Fruit fly (Drosophila melanogaster) whole organism, wandering third instar larva: ENCODE data around the gene dbo.

Experiments
- Hnf4 ChIP-seq: fragments of 200-800 bp; sonication (Bioruptor generic); optimal IDR thresholded peaks from 2 replicates; lab custom pipeline; 2016; ENCODE audit warnings: missing biosample characterization, mild to moderate bottlenecking, missing genetic modification characterization
- Mio ChIP-seq: sonication (Bioruptor generic); optimal IDR thresholded peaks from 2 replicates; lab custom pipeline; 2016; ENCODE audit warnings: missing biosample characterization, missing genetic modification characterization
- OdsH ChIP-seq: fragments of 200-800 bp; sonication (Bioruptor generic); optimal IDR thresholded peaks from 2 replicates; lab custom pipeline; 2016; ENCODE audit warnings: missing biosample characterization, mild to moderate bottlenecking, missing genetic modification characterization
- Rel ChIP-seq, 2 experiments: fragments of 200-800 bp; sonication (Bioruptor generic) in 1 of 2; optimal IDR thresholded peaks; 2 replicates in 1 of 2; 3 replicates in 1 of 2; lab custom pipeline; 2016 to 2019; ENCODE audit warnings: mild to moderate bottlenecking in 2 of 2, missing biosample characterization in 2 of 2, missing genetic modification characterization in 2 of 2, moderate library complexity in 1 of 2
- Vsx2 ChIP-seq: fragments of 200-300, 225-300 bp; sonication (Bioruptor generic); optimal IDR thresholded peaks from 2 replicates; lab custom pipeline; 2018; ENCODE audit warnings: missing biosample characterization, missing genetic modification characterization; ENCODE audit not compliant: partially characterized antibody
- fru ChIP-seq: fragments of 200-800 bp; sonication (Bioruptor generic); optimal IDR thresholded peaks from 3 replicates; lab custom pipeline; 2016; ENCODE audit warnings: missing biosample characterization, mild to moderate bottlenecking, missing genetic modification characterization
- pan ChIP-seq: fragments of >200 bp; optimal IDR thresholded peaks from 2 replicates; lab custom pipeline; 2017
- psq ChIP-seq: fragments of 200-800 bp; sonication (Bioruptor generic); optimal IDR thresholded peaks from 3 replicates; lab custom pipeline; 2017; ENCODE audit warnings: missing biosample characterization, mild to moderate bottlenecking, missing genetic modification characterization, moderate library complexity
- sv ChIP-seq: fragments of 200-800 bp; sonication (Bioruptor generic); optimal IDR thresholded peaks from 3 replicates; lab custom pipeline; 2016; ENCODE audit warnings: missing biosample characterization, missing genetic modification characterization
- woc ChIP-seq: sonication (Bioruptor generic); optimal IDR thresholded peaks from 2 replicates; lab custom pipeline; 2016; ENCODE audit warnings: missing biosample characterization, mild to moderate bottlenecking, missing genetic modification characterization

- TF ChIP-seq fru (GFP tag; lab: Kevin White, UChicago) (no peak), pan (lab: Kevin White, UChicago) (no peak), OdsH (GFP tag; lab: Kevin White, UChicago) (no peak), Vsx2 (GFP tag; lab: Kevin White, UChicago) (no peak), Hnf4 (GFP tag; lab: Kevin White, UChicago) (no peak), sv (GFP tag; lab: Kevin White, UChicago) (no peak), Rel (GFP tag; optimal IDR thresholded peaks at IDR 0.05; lab: Kevin White, UChicago) (no peak), Rel (tag; optimal IDR thresholded peaks at IDR 0.05; lab: Kevin White, UChicago) (no peak), Mio (GFP tag; lab: Kevin White, UChicago) (no peak), psq (GFP tag; lab: Kevin White, UChicago) (no peak), woc (GFP tag; lab: Kevin White, UChicago) (no peak)
These were observed 16.9 kb upstream of the dbo start for dm6 chr3L:15809768-15810167.
